Fruit fly (Drosophila melanogaster): Measurements from ENCODE around the gene CG13933.

CG13933 gene

DNA sequence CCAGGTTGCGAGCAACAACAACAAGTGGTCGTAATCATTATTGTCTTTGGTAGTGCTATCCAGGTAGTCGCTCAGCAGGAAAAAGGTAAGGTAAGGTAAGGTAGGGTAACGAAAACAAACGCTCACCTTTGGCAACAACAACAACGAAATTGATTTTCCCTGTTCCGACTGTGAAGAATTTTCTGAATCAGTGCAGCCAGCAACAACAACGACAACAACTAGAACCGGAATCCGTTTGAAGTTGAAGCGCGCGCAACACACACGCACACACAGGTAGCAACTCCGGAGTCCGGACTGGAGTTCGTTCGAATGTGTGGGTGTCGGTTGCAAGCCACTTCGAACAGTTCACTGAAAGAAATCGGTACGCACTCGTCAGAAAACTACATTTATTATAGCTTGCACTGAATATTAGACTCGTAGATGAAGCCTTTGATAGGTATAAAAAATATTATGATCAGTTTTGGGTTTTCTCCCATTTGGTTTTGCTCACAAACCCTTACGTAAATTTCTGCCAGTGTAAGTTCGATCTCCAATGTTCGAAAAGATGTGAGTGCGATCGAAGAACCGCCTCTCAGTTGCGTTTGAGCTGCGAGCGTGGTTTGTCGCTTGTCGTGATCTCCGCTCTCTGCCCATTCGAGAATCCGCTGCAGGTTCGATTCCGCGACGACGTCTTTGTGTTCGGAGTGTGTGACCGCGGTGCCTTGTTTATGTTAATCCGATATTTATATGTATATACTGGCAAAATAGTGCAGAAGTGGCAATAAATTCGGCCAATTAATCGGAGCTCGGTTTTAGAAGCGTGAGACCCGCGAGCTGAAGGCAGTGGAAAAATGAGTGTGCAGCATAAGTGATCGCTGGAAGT lies 28.4 kb downstream of the CG13933 start, which contains the start of gene CG13921 (continued):
- TF ChIP-seq ey (GFP tag; optimal IDR thresholded peaks at IDR 0.05) (peak; percentile 99), CG32264 (GFP tag; optimal IDR thresholded peaks at IDR 0.05) (peak; percentile 99), brk (GFP tag; optimal IDR thresholded peaks at IDR 0.05) (no peak), Mio (GFP tag; optimal IDR thresholded peaks at IDR 0.05) (peak; percentile 88), GATAd (GFP tag; optimal IDR thresholded peaks at IDR 0.05) (peak; percentile 94)

- TF ChIP-seq Abd-B (GFP tag; optimal IDR thresholded peaks at IDR 0.05) (no peak), lola (GFP tag; optimal IDR thresholded peaks at IDR 0.05) (no peak), tai (GFP tag; optimal IDR thresholded peaks at IDR 0.05) (no peak), Mio (GFP tag; optimal IDR thresholded peaks at IDR 0.05) (no peak), rgr (GFP tag; optimal IDR thresholded peaks at IDR 0.05) (no peak), Hr83 (GFP tag; optimal IDR thresholded peaks at IDR 0.05; ENCODE audit: poor library complexity, severe bottlenecking) (no peak), OdsH (GFP tag; optimal IDR thresholded peaks at IDR 0.05) (no peak), Vsx2 (GFP tag; optimal IDR thresholded peaks at IDR 0.05; ENCODE audit: partially characterized antibody) (no peak), Dif (GFP tag; optimal IDR thresholded peaks at IDR 0.05; ENCODE audit: partially characterized antibody) (no peak), CG32264 (GFP tag; optimal IDR thresholded peaks at IDR 0.05) (no peak), psq (GFP tag; optimal IDR thresholded peaks at IDR 0.05) (no peak), CG9705 (GFP tag; optimal IDR thresholded peaks at IDR 0.05) (no peak)
These were observed 29.5 kb downstream of the CG13933 start for dm6 chr3L:1745432-1745831.

DNA sequence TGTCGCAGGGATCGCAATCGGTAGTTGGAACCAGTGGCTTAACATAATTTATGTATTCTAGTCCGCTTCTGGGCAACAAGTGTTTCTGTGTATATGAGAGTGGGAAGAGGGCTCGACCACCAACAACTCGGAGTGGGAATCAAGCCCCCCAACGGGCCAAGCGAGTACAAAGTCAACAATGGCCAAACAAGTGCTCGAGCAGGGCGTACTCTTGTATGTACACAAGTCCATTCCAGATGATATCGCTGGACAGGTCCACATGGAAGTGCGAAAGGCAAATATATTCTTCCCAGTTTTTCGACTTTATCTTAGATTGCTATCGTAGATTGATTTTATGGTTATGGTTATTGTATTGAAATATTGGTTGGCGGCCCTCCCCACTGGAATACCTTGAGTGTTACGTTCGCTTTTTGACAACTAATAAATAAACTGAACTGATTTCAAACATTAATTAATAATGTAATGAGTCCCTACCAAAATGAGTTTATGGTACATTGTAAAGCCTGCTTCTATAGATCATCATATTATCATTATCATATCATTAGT lies 32.3 kb downstream of the CG13933 start:
- TF ChIP-seq Hnf4 (GFP tag; optimal IDR thresholded peaks at IDR 0.05) (peak; percentile 32), Hr83 (GFP tag; optimal IDR thresholded peaks at IDR 0.05; ENCODE audit: poor library complexity, severe bottlenecking) (peak; percentile 46), lola (GFP tag; optimal IDR thresholded peaks at IDR 0.05) (no peak)

DNA sequence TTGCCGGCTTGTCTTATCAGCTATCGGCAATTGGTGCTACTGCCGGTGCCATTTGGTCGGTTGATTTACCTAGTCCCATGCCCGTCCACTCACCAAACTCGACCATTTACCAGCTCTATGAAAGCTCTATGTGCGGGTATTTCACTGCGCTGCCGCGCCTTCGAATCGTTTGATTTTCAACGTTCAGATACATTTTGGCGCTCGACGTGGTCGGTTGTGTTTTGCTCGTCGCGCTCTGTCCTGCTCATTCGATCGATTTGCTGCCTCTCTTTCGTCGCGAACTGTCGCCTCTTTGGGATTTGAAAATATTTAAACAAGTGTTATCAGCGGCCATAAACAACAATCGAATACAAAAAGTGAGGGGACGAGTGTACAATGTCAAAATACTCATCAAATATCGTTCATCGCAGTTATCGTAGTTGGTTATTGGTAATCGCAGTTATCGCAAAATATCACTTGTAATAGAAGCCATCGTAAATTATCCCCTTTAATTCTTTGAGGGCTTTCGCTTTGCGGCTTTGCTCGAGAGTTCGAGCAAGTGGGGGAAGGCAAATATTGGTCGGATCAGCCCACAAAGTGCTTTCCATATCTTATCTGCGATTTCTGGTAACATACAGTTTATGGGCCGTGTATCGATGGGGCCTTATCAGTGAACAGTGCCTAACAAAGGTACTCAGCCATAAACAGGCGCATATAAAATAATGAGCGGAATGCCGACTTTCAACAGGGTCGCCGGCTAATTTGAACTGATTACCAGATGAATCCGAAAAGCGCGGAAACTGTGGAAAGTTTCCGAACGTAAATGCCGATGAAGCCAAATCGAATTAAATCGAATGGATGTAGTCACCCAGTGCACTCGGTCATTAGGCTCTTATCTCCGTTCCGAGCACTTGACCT lies 33.0 kb downstream of the CG13933 start:
- TF ChIP-seq dsf (GFP tag; optimal IDR thresholded peaks at IDR 0.05; ENCODE audit: borderline replicate concordance) (no peak), woc (GFP tag; optimal IDR thresholded peaks at IDR 0.05) (peak; percentile 0), Sp1 (GFP tag; optimal IDR thresholded peaks at IDR 0.05) (peak; percentile 1), Rel (GFP tag; optimal IDR thresholded peaks at IDR 0.05) (no peak), Rel (tag; optimal IDR thresholded peaks at IDR 0.05) (peak; percentile 23), Dif (GFP tag; optimal IDR thresholded peaks at IDR 0.05; ENCODE audit: partially characterized antibody) (peak; percentile 46)

DNA sequence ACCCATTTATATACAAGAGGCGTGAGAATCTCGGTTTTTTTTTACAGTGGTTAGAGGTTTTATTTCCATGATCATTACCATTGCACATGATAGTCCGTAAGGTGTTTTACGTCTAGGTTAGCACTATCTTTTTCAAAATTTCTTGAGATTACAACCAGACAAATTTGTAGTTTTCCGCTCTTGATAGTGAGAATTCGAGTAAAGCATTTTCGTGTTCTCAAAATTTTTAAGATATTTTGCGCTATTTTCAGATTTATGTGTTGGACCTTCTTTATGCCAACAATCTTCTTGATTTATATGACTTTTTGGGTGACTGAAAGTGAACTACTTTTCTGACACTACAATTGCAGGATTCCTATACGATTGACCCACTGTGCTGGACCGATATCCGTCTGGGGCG lies 33.8 kb downstream of the CG13933 start:
- TF ChIP-seq Vsx2 (GFP tag; optimal IDR thresholded peaks at IDR 0.05; ENCODE audit: partially characterized antibody), result no peak
- peak; percentile 25 for TF ChIP-seq CG32264 (GFP tag; optimal IDR thresholded peaks at IDR 0.05)
- TF ChIP-seq CrebA (GFP tag; optimal IDR thresholded peaks at IDR 0.05; ENCODE audit: borderline replicate concordance), result no peak
- no peak for TF ChIP-seq Mio (GFP tag; optimal IDR thresholded peaks at IDR 0.05)
- TF ChIP-seq sv (GFP tag; optimal IDR thresholded peaks at IDR 0.05), result no peak
- TF ChIP-seq Hnf4 (GFP tag; optimal IDR thresholded peaks at IDR 0.05), result no peak
- TF ChIP-seq HLH106 (tag; optimal IDR thresholded peaks at IDR 0.05), result peak; percentile 24
- peak; percentile 44 for TF ChIP-seq OdsH (GFP tag; optimal IDR thresholded peaks at IDR 0.05)
- no peak for TF ChIP-seq psq (GFP tag; optimal IDR thresholded peaks at IDR 0.05)
- TF ChIP-seq CG9705 (GFP tag; optimal IDR thresholded peaks at IDR 0.05), result no peak
- TF ChIP-seq Rel (GFP tag; optimal IDR thresholded peaks at IDR 0.05), result no peak
- TF ChIP-seq Rel (tag; optimal IDR thresholded peaks at IDR 0.05), result no peak
- no peak for TF ChIP-seq jim (GFP tag; optimal IDR thresholded peaks at IDR 0.05)
- peak in 1 of 2 experiments; percentile 55 for TF ChIP-seq foxo (GFP tag; optimal IDR thresholded peaks at IDR 0.05)
- no peak for TF ChIP-seq tai (GFP tag; optimal IDR thresholded peaks at IDR 0.05)
- no peak for TF ChIP-seq lola (GFP tag; optimal IDR thresholded peaks at IDR 0.05)
- peak; percentile 20 for TF ChIP-seq h (GFP tag; optimal IDR thresholded peaks at IDR 0.05)
- TF ChIP-seq Hr83 (GFP tag; optimal IDR thresholded peaks at IDR 0.05; ENCODE audit: poor library complexity, severe bottlenecking), result no peak
- TF ChIP-seq ey (GFP tag; optimal IDR thresholded peaks at IDR 0.05), result peak; percentile 60
- TF ChIP-seq dl (GFP tag; optimal IDR thresholded peaks at IDR 0.05; ENCODE audit: insufficient read depth in 1 of 2, partially characterized antibody in 2 of 2), result no peak
- TF ChIP-seq Dif (GFP tag; optimal IDR thresholded peaks at IDR 0.05; ENCODE audit: partially characterized antibody), result no peak
- peak; percentile 39 for TF ChIP-seq rgr (GFP tag; optimal IDR thresholded peaks at IDR 0.05)
- TF ChIP-seq dsf (GFP tag; optimal IDR thresholded peaks at IDR 0.05; ENCODE audit: borderline replicate concordance), result no peak
- TF ChIP-seq fru (GFP tag; optimal IDR thresholded peaks at IDR 0.05), result peak; percentile 17
- no peak for TF ChIP-seq Abd-B (GFP tag; optimal IDR thresholded peaks at IDR 0.05)
- TF ChIP-seq brk (GFP tag; optimal IDR thresholded peaks at IDR 0.05), result no peak
- TF ChIP-seq pan (optimal IDR thresholded peaks at IDR 0.05), result no peak
- TF ChIP-seq Hr78 (GFP tag; optimal IDR thresholded peaks at IDR 0.05), result no peak
